Fruit fly (Drosophila melanogaster) S2 (cell line): Measurements from ENCODE around the gene CG32281.

ENCODE experiments used
- CG8478 ChIP-seq: fragments of >200 bp; optimal IDR thresholded peaks from 2 replicates; lab custom pipeline; 2018
- CTCF ChIP-seq, 2 experiments: fragments of >200 bp; optimal IDR thresholded peaks; 2 replicates each; lab custom pipeline; 2018

- TF ChIP-seq CTCF (optimal IDR thresholded peaks at IDR 0.05; lab: Kevin White, UChicago): no peak
- no peak for TF ChIP-seq CG8478 (lab: Kevin White, UChicago)
These were observed 3.8 kb upstream of the CG32281 start for dm6 chr3L:3165399-3165798.
